Fruit fly (Drosophila melanogaster) whole organism, embryonic: ENCODE measurements around the gene CG6398.

ENCODE experiments used
- Adf1 ChIP-seq: fragments of 200-800 bp; sonication (Bioruptor generic); IDR thresholded peaks from 2 replicates; pipeline ENCODE4 v1.3.6; 2022; ENCODE audit warnings: missing biosample characterization, missing genetic modification characterization
- Atf-2 ChIP-seq: fragments of 200-800 bp; sonication (Bioruptor generic); optimal IDR thresholded peaks from 2 replicates; lab custom pipeline; 2016; ENCODE audit warnings: missing biosample characterization, missing genetic modification characterization
- CG10274 ChIP-seq: fragments of 200-800 bp; sonication (Bioruptor generic); optimal IDR thresholded peaks from 3 replicates; lab custom pipeline; 2017; ENCODE audit warnings: missing biosample characterization, mild to moderate bottlenecking, missing genetic modification characterization
- CG10366 ChIP-seq: fragments of 200-800 bp; sonication (Bioruptor generic); IDR thresholded peaks from 2 replicates; pipeline ENCODE4 v1.3.6; 2022; ENCODE audit warnings: missing biosample characterization, missing genetic modification characterization
- CG11085 ChIP-seq: fragments of 200-800 bp; sonication (Bioruptor generic); IDR thresholded peaks from 2 replicates; pipeline ENCODE4 v1.3.6; 2022; ENCODE audit warnings: missing biosample characterization, missing genetic modification characterization
- CG11695 ChIP-seq: fragments of 200-800 bp; sonication (Bioruptor generic); IDR thresholded peaks from 3 replicates; pipeline ENCODE4 v1.3.6; 2022; ENCODE audit warnings: missing biosample characterization, missing genetic modification characterization
- CG14441 ChIP-seq: fragments of 200-800 bp; sonication (Bioruptor generic); IDR thresholded peaks from 2 replicates; pipeline ENCODE4 v1.3.6; 2022; ENCODE audit warnings: missing biosample characterization, missing genetic modification characterization
- CG15479 ChIP-seq: fragments of 200-800 bp; sonication (Bioruptor generic); optimal IDR thresholded peaks from 3 replicates; lab custom pipeline; 2019; ENCODE audit warnings: missing biosample characterization, mild to moderate bottlenecking, missing genetic modification characterization, moderate library complexity
- CG15514 ChIP-seq: fragments of 200-800 bp; sonication (Bioruptor generic); optimal IDR thresholded peaks from 3 replicates; lab custom pipeline; 2017; ENCODE audit warnings: missing biosample characterization, missing genetic modification characterization, mild to moderate bottlenecking, moderate library complexity, missing genetic modification reagents
- CG15696 ChIP-seq: fragments of 200-800 bp; sonication (Bioruptor generic); optimal IDR thresholded peaks from 2 replicates; lab custom pipeline; 2019; ENCODE audit warnings: missing biosample characterization, mild to moderate bottlenecking, missing genetic modification characterization, moderate library complexity
- CG1602 ChIP-seq: fragments of 200-800 bp; sonication (Bioruptor generic); optimal IDR thresholded peaks from 3 replicates; lab custom pipeline; 2016; ENCODE audit warnings: missing biosample characterization, missing genetic modification characterization
- CG17328 ChIP-seq: fragments of 200-800 bp; sonication (Bioruptor generic); IDR thresholded peaks from 2 replicates; pipeline ENCODE4 v1.3.6; 2022; ENCODE audit warnings: missing biosample characterization, missing genetic modification characterization
- CG17359 ChIP-seq: fragments of 200-800 bp; sonication (Bioruptor generic); optimal IDR thresholded peaks from 3 replicates; lab custom pipeline; 2018; ENCODE audit warnings: missing biosample characterization, mild to moderate bottlenecking, missing genetic modification characterization, moderate library complexity
- CG17912 ChIP-seq: fragments of 200-800 bp; sonication (Bioruptor generic); optimal IDR thresholded peaks from 2 replicates; lab custom pipeline; 2018; ENCODE audit warnings: missing biosample characterization, mild to moderate bottlenecking, missing genetic modification characterization
- CG2120 ChIP-seq: fragments of 200-800 bp; sonication (Bioruptor generic); optimal IDR thresholded peaks from 3 replicates; lab custom pipeline; 2016; ENCODE audit warnings: missing biosample characterization, missing genetic modification characterization
- CG2202 ChIP-seq: fragments of 200-800 bp; sonication (Bioruptor generic); optimal IDR thresholded peaks from 2 replicates; lab custom pipeline; 2018; ENCODE audit warnings: missing biosample characterization, mild to moderate bottlenecking, missing genetic modification characterization
- CG7556 ChIP-seq: fragments of 200-800 bp; sonication (Bioruptor generic); optimal IDR thresholded peaks from 2 replicates; lab custom pipeline; 2017; ENCODE audit warnings: missing biosample characterization, mild to moderate bottlenecking, missing genetic modification characterization
- D ChIP-seq, 2 experiments: fragments of 200-800 bp in 1 of 2; fragments of >200 bp in 1 of 2; sonication (Bioruptor generic) in 1 of 2; optimal IDR thresholded peaks; 2 replicates in 1 of 2; 3 replicates in 1 of 2; lab custom pipeline; 2017; ENCODE audit warnings: mild to moderate bottlenecking in 1 of 2, missing biosample characterization in 1 of 2, missing genetic modification characterization in 1 of 2, missing genetic modification reagents in 1 of 2
- Dbx ChIP-seq: fragments of 200-800 bp; sonication (Bioruptor generic); IDR thresholded peaks from 3 replicates; pipeline ENCODE4 v1.3.6; 2022; ENCODE audit warnings: missing biosample characterization, missing genetic modification characterization
- Dp ChIP-seq: fragments of 200-800 bp; sonication (Bioruptor generic); optimal IDR thresholded peaks from 2 replicates; lab custom pipeline; 2018; ENCODE audit warnings: missing biosample characterization, mild to moderate bottlenecking, missing genetic modification characterization, moderate library complexity
- Ets65A ChIP-seq: fragments of 200-800 bp; sonication (Bioruptor generic); peaks from one replicate; lab custom pipeline; 2016; ENCODE audit warnings: missing biosample characterization, missing genetic modification characterization
- H2.0 ChIP-seq: fragments of 200-800 bp; sonication (Bioruptor generic); IDR thresholded peaks from 2 replicates; pipeline ENCODE4 v1.3.6; 2022; ENCODE audit warnings: missing biosample characterization, missing genetic modification characterization
- HLH4C ChIP-seq: fragments of 200-800 bp; sonication (Bioruptor generic); IDR thresholded peaks from 3 replicates; pipeline ENCODE4 v1.3.6; 2022; ENCODE audit warnings: missing biosample characterization, missing genetic modification characterization; ENCODE audit not compliant: partially characterized antibody
- TFAM ChIP-seq: fragments of 200-800 bp; sonication (Bioruptor generic); optimal IDR thresholded peaks from 2 replicates; lab custom pipeline; 2017; ENCODE audit warnings: missing biosample characterization, missing genetic modification characterization, inconsistent platforms
- Taf1 ChIP-seq: fragments of 200-800 bp; sonication (Bioruptor generic); IDR thresholded peaks from 2 replicates; pipeline ENCODE4 v1.3.6; 2022; ENCODE audit warnings: missing biosample characterization, missing genetic modification characterization
- Xbp1 ChIP-seq: fragments of 200-800 bp; sonication (Bioruptor generic); optimal IDR thresholded peaks from 3 replicates; lab custom pipeline; 2016; ENCODE audit warnings: missing biosample characterization, mild to moderate bottlenecking, missing genetic modification characterization
- bab2 ChIP-seq: fragments of 200-800 bp; sonication (Bioruptor generic); optimal IDR thresholded peaks from 2 replicates; lab custom pipeline; 2016; ENCODE audit warnings: missing biosample characterization, missing genetic modification characterization
- bcd ChIP-seq: fragments of 200-800 bp; sonication (Bioruptor generic); optimal IDR thresholded peaks from 2 replicates; lab custom pipeline; 2017; ENCODE audit warnings: missing biosample characterization, mild to moderate bottlenecking, missing genetic modification characterization
- croc ChIP-seq: fragments of 200-800 bp; sonication (Bioruptor generic); conservative IDR thresholded peaks from 3 replicates; pipeline ENCODE4 v1.3.6; 2022; ENCODE audit warnings: missing biosample characterization, missing genetic modification characterization
- dimm ChIP-seq: fragments of 200-800 bp; sonication (Bioruptor generic); IDR thresholded peaks from 2 replicates; pipeline ENCODE4 v1.3.6; 2022; ENCODE audit warnings: missing biosample characterization, missing genetic modification characterization
- emc ChIP-seq: fragments of 200-800 bp; sonication (Bioruptor generic); optimal IDR thresholded peaks from 2 replicates; lab custom pipeline; 2016; ENCODE audit warnings: missing biosample characterization, missing genetic modification characterization
- en ChIP-seq: fragments of 200-800 bp; sonication (Bioruptor generic); optimal IDR thresholded peaks from 2 replicates; lab custom pipeline; 2016; ENCODE audit warnings: missing biosample characterization, missing genetic modification characterization
- eyg ChIP-seq: fragments of 200-800 bp; sonication (Bioruptor generic); optimal IDR thresholded peaks from 3 replicates; lab custom pipeline; 2016; ENCODE audit warnings: missing biosample characterization, missing genetic modification characterization
- fd3F ChIP-seq: fragments of 200-800 bp; sonication (Bioruptor generic); optimal IDR thresholded peaks from 2 replicates; lab custom pipeline; 2018; ENCODE audit warnings: missing biosample characterization, mild to moderate bottlenecking, missing genetic modification characterization, moderate library complexity
- nmo ChIP-seq: fragments of 200-800 bp; sonication (Bioruptor generic); optimal IDR thresholded peaks from 2 replicates; lab custom pipeline; 2018; ENCODE audit warnings: missing biosample characterization, mild to moderate bottlenecking, missing genetic modification characterization, moderate library complexity
- p53 ChIP-seq: fragments of 200-800 bp; sonication (Bioruptor generic); optimal IDR thresholded peaks from 2 replicates; lab custom pipeline; 2016; ENCODE audit warnings: missing biosample characterization, missing genetic modification characterization
- psq ChIP-seq: fragments of 200-800 bp; sonication (Bioruptor generic); optimal IDR thresholded peaks from 2 replicates; lab custom pipeline; 2017; ENCODE audit warnings: missing biosample characterization, missing genetic modification characterization
- repo ChIP-seq: fragments of 200-800 bp; sonication (Bioruptor generic); optimal IDR thresholded peaks from 2 replicates; lab custom pipeline; 2016; ENCODE audit warnings: missing biosample characterization, missing genetic modification characterization
- run ChIP-seq: fragments of 200-800 bp; sonication (Bioruptor generic); optimal IDR thresholded peaks from 3 replicates; lab custom pipeline; 2018; ENCODE audit warnings: missing biosample characterization, mild to moderate bottlenecking, missing genetic modification characterization
- slp2 ChIP-seq: fragments of 200-800 bp; sonication (Bioruptor generic); optimal IDR thresholded peaks from 2 replicates; lab custom pipeline; 2016; ENCODE audit warnings: missing biosample characterization, missing genetic modification characterization
- stwl ChIP-seq: fragments of 200-800 bp; sonication (Bioruptor generic); optimal IDR thresholded peaks from 3 replicates; lab custom pipeline; 2018; ENCODE audit warnings: missing biosample characterization, mild to moderate bottlenecking, missing genetic modification characterization, moderate library complexity
- tgo ChIP-seq: fragments of 200-800 bp; sonication (Bioruptor generic); IDR thresholded peaks from 3 replicates; pipeline ENCODE4 v1.3.6; 2022; ENCODE audit warnings: missing biosample characterization, missing genetic modification characterization
- tx ChIP-seq: fragments of 200-800 bp; sonication (Bioruptor generic); optimal IDR thresholded peaks from 2 replicates; lab custom pipeline; 2016; ENCODE audit warnings: missing biosample characterization, missing genetic modification characterization
- zf30C ChIP-seq: fragments of 200-800 bp; sonication (Bioruptor generic); optimal IDR thresholded peaks from 3 replicates; lab custom pipeline; 2018; ENCODE audit warnings: missing biosample characterization, mild to moderate bottlenecking, missing genetic modification characterization

The CG6398 gene

DNA sequence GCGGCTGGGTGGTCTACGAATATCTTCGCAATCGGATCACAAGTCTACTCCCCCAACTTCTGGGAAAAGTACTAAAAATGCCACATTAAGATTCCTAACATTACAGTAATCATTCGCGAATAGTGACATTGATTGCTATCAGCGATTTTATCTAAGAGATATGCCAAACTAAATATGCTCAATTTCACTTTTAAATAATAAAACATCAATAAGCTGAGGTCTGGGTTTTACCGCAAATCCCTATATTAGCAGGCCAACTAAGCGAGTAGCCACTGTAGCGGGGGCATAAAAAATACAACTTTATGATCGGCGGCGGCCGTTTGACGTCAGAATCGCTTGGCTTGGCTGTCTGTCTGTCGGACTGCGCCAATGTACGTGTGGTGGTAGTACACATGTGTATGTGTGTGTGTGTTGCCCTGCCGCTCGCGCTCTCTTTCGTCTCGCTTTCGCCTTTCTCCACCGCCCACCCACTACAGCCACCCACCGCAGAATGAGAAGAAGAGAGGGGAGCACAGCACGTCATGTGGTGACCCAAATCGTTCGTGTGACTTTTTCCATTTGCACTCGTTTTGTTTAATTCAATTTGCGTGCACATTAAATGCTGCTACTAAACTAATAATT, 49.8 kb downstream of the CG6398 start (continued):
- peak; percentile 93 for TF ChIP-seq CG11695
- TF ChIP-seq tx, result peak; percentile 92
- TF ChIP-seq croc, result peak; percentile 88
- peak; percentile 95 for TF ChIP-seq CG17328 (GFP tag; lab: Robert Waterston, UW)
- peak; percentile 97 for TF ChIP-seq H2.0 (GFP tag; lab: Robert Waterston, UW)
- TF ChIP-seq dimm (GFP tag; lab: Robert Waterston, UW), result peak; percentile 87
- TF ChIP-seq CG11085 (GFP tag; lab: Robert Waterston, UW), result peak; percentile 95
- TF ChIP-seq eyg (GFP tag; lab: Kevin White, UChicago), result peak; percentile 89
- TF ChIP-seq CG2202, result peak; percentile 79
- TF ChIP-seq fd3F (GFP tag; lab: Kevin White, UChicago), result peak; percentile 91
- TF ChIP-seq Dbx (GFP tag; lab: Robert Waterston, UW), result peak; percentile 94
- peak; percentile 97 for TF ChIP-seq CG14441 (GFP tag; lab: Robert Waterston, UW)
- no peak for TF ChIP-seq TFAM
- TF ChIP-seq bab2 (GFP tag; lab: Kevin White, UChicago), result peak; percentile 96
- peak; percentile 93 for TF ChIP-seq CG17912
- peak; percentile 78 for TF ChIP-seq repo
- peak; percentile 93 for TF ChIP-seq bcd (GFP tag; lab: Kevin White, UChicago)
- peak; percentile 78 for TF ChIP-seq p53 (GFP tag; lab: Kevin White, UChicago)
- TF ChIP-seq psq (GFP tag; lab: Kevin White, UChicago), result peak; percentile 72
- no peak for TF ChIP-seq stwl
- no peak for TF ChIP-seq D (optimal IDR thresholded peaks at IDR 0.05; lab: Kevin White, UChicago)
- peak; percentile 85 for TF ChIP-seq D (GFP tag; optimal IDR thresholded peaks at IDR 0.05; lab: Kevin White, UChicago)
- TF ChIP-seq CG15479, result no peak
- peak; percentile 53 for TF ChIP-seq CG15696 (tag; lab: Kevin White, UChicago)
- peak; percentile 91 for TF ChIP-seq CG1602 (GFP tag; lab: Kevin White, UChicago)
- no peak for TF ChIP-seq zf30C (GFP tag; lab: Kevin White, UChicago)
- peak; percentile 99 for TF ChIP-seq Ets65A (GFP tag; lab: Kevin White, UChicago)
- TF ChIP-seq Atf-2, result peak; percentile 92
- TF ChIP-seq CG15514 (GFP tag; lab: Kevin White, UChicago), result peak; percentile 83
- TF ChIP-seq slp2 (GFP tag; lab: Kevin White, UChicago), result peak; percentile 89
- TF ChIP-seq CG10366 (GFP tag; lab: Robert Waterston, UW), result peak; percentile 96
- peak; percentile 95 for TF ChIP-seq tgo
- TF ChIP-seq Adf1, result peak; percentile 81
- peak; percentile 14 for TF ChIP-seq Dp (GFP tag; lab: Kevin White, UChicago)
- TF ChIP-seq en, result peak; percentile 88
- TF ChIP-seq CG10274 (GFP tag; lab: Kevin White, UChicago), result peak; percentile 77
- TF ChIP-seq HLH4C (GFP tag; lab: Robert Waterston, UW), result no peak
- peak; percentile 89 for TF ChIP-seq run (tag; lab: Kevin White, UChicago)
- TF ChIP-seq nmo (GFP tag; lab: Kevin White, UChicago), result peak; percentile 96
- peak; percentile 98 for TF ChIP-seq CG2120 (GFP tag; lab: Kevin White, UChicago)
- peak; percentile 93 for TF ChIP-seq Taf1 (GFP tag; lab: Robert Waterston, UW)
- peak; percentile 79 for TF ChIP-seq emc (GFP tag; lab: Kevin White, UChicago)
- peak; percentile 94 for TF ChIP-seq CG17359 (tag; lab: Kevin White, UChicago)
- peak; percentile 92 for TF ChIP-seq CG7556 (GFP tag; lab: Kevin White, UChicago)
- peak; percentile 98 for TF ChIP-seq Xbp1 (GFP tag; lab: Kevin White, UChicago)
